Fruit fly (Drosophila melanogaster) whole organism, prepupa: ENCODE data around the gene CG13288.

Source experiments
- Blimp-1 ChIP-seq: fragments of 200-800 bp; sonication (Bioruptor generic); optimal IDR thresholded peaks from 3 replicates; lab custom pipeline; 2017; ENCODE audit warnings: missing biosample characterization, missing genetic modification characterization, mild to moderate bottlenecking, moderate library complexity, missing genetic modification reagents
- CG10669 ChIP-seq: fragments of 200-800 bp; sonication (Bioruptor generic); optimal IDR thresholded peaks from 3 replicates; lab custom pipeline; 2018; ENCODE audit warnings: missing biosample characterization, mild to moderate bottlenecking, missing genetic modification characterization, moderate library complexity
- CG15336 ChIP-seq: fragments of 200-800 bp; sonication (Bioruptor generic); IDR thresholded peaks from 2 replicates; pipeline ENCODE4 v1.3.6; 2022; ENCODE audit warnings: missing biosample characterization, missing genetic modification characterization
- CG16779 ChIP-seq: fragments of 200-800 bp; sonication (Bioruptor generic); optimal IDR thresholded peaks from 3 replicates; lab custom pipeline; 2017; ENCODE audit warnings: missing biosample characterization, mild to moderate bottlenecking, missing genetic modification characterization
- Eip93F ChIP-seq: fragments of 200-800 bp; sonication (Bioruptor generic); optimal IDR thresholded peaks from 2 replicates; lab custom pipeline; 2016; ENCODE audit warnings: missing biosample characterization, mild to moderate bottlenecking, missing genetic modification characterization
- Ets96B ChIP-seq: fragments of 200-800 bp; optimal IDR thresholded peaks from 2 replicates; lab custom pipeline; 2019; ENCODE audit warnings: missing biosample characterization, mild to moderate bottlenecking, missing genetic modification characterization, moderate library complexity
- Hr39 ChIP-seq: fragments of 200-800 bp; sonication (Bioruptor generic); optimal IDR thresholded peaks from 2 replicates; lab custom pipeline; 2016; ENCODE audit warnings: missing biosample characterization, missing genetic modification characterization
- OdsH ChIP-seq: fragments of 200-800 bp; sonication (Bioruptor generic); optimal IDR thresholded peaks from 3 replicates; lab custom pipeline; 2016; ENCODE audit warnings: missing biosample characterization, missing genetic modification characterization
- Sox102F ChIP-seq: fragments of 200-800 bp; sonication (Bioruptor generic); optimal IDR thresholded peaks from 2 replicates; lab custom pipeline; 2016; ENCODE audit warnings: missing biosample characterization, mild to moderate bottlenecking, missing genetic modification characterization
- cyc ChIP-seq: fragments of 200-800 bp; sonication (Bioruptor generic); optimal IDR thresholded peaks from 3 replicates; lab custom pipeline; 2016; ENCODE audit warnings: missing biosample characterization, missing genetic modification characterization
- dsx ChIP-seq: fragments of 200-800 bp; optimal IDR thresholded peaks from 3 replicates; lab custom pipeline; 2019; ENCODE audit warnings: missing biosample characterization, mild to moderate bottlenecking, missing genetic modification characterization, moderate library complexity; ENCODE audit not compliant: poor library complexity, severe bottlenecking
- fkh ChIP-seq: fragments of 200-800 bp; sonication (Bioruptor generic); optimal IDR thresholded peaks from 3 replicates; lab custom pipeline; 2017; ENCODE audit warnings: missing biosample characterization, mild to moderate bottlenecking, missing genetic modification characterization, moderate library complexity

DNA sequence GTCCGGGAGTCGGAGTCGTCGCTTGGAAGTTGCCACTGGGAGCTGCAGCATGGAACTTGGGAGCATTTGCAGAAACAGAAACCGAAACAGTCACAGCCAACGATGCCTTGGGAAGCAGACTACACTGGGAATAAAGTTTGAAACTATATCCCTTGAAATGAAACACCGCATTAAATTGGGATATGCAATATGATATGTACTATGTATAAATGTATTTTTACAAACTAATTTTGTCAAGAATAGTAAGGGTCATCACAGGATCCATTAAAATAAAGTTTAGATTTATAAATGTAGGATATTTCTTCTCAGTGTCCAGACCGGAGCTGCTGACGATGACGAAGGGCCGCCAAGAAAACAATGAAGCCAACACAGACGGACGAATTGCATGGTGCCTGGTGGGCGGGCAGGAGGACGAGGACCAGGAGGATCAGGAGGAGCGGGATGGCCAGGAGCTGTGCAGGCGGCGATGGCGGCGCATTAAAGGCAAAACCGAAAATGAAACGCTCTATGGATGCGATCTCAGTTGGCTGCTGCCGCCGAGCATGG, 43.2 kb upstream of the CG13288 start:
- no peak for TF ChIP-seq CG15336 (GFP tag; lab: Robert Waterston, UW)
- TF ChIP-seq CG16779, result no peak
- TF ChIP-seq Eip93F, result no peak
- TF ChIP-seq CG10669 (GFP tag; lab: Kevin White, UChicago), result peak; percentile 52
- TF ChIP-seq Blimp-1 (GFP tag; lab: Kevin White, UChicago), result no peak
- TF ChIP-seq OdsH (GFP tag; lab: Kevin White, UChicago), result peak; percentile 8
- TF ChIP-seq Sox102F (GFP tag; lab: Kevin White, UChicago), result peak; percentile 4
- peak; percentile 12 for TF ChIP-seq Hr39 (GFP tag; lab: Kevin White, UChicago)
- peak; percentile 8 for TF ChIP-seq cyc (GFP tag; lab: Kevin White, UChicago)
- TF ChIP-seq dsx, result peak; percentile 67
- TF ChIP-seq fkh (GFP tag; lab: Kevin White, UChicago), result no peak
- peak; percentile 60 for TF ChIP-seq Ets96B (tag; lab: Kevin White, UChicago)
